Fruit fly (Drosophila melanogaster) whole organism: ENCODE measurements around the gene stumps.

Experiments
- EcR ChIP-seq, 2 experiments: fragments of >200 bp; optimal IDR thresholded peaks; 2 replicates each; lab custom pipeline; 2017; ENCODE audit warnings: missing biosample characterization in 2 of 2, missing genetic modification characterization in 2 of 2, missing genetic modification reagents in 2 of 2
- psq ChIP-seq: fragments of >200 bp; optimal IDR thresholded peaks from 2 replicates; lab custom pipeline; 2017
- usp ChIP-seq: fragments of >200 bp; optimal IDR thresholded peaks from 2 replicates; lab custom pipeline; 2017; ENCODE audit warnings: missing biosample characterization, missing genetic modification characterization, mixed read lengths

DNA sequence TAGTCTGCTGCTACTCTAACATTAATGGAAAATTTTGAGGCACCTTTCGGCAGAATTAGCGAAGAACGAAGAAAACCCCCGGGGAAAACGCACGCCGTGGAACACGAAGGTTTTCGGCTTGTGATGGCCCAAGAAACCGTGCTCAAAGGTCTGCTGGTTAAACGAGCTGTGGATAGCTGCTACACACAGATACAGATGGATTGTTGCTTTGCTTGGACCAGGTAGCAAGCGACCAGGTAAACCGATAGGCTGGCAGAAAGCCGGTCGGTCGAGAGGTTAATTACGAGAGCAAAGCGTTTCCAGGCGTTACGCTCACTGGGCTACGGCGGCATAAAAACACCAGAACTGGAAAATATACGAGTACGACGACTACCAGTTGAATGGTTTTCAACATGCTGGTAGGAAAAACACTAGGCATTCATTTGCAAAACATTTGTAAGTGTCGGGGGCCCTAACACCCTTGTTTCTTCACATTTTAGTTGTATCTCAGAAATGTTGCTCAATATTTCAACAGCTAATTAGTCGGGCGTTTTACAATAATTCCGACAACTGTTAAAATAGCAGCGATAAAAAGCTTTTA lies 75.4 kb downstream of the stumps start:
- TF ChIP-seq psq: no peak
- no peak for TF ChIP-seq usp (GFP tag; lab: Kevin White, UChicago)
- no peak for TF ChIP-seq EcR (GFP tag; optimal IDR thresholded peaks at IDR 0.05; lab: Kevin White, UChicago)
